Fruit fly (Drosophila melanogaster) S2 (cell line): ENCODE results near the gene Best2.

Experiments
- CG8478 ChIP-seq: fragments of >200 bp; optimal IDR thresholded peaks from 2 replicates; lab custom pipeline; 2018
- CTCF ChIP-seq, 2 experiments: fragments of >200 bp; optimal IDR thresholded peaks; 2 replicates each; lab custom pipeline; 2018

dm6 chr3L:6233281-6233680, 23.2 kb downstream of the Best2 start, which contains the start of gene BG642312:
- TF ChIP-seq CG8478 (lab: Kevin White, UChicago), result no peak
- no peak for TF ChIP-seq CTCF (optimal IDR thresholded peaks at IDR 0.05; lab: Kevin White, UChicago)
